Worm (Caenorhabditis elegans) whole organism, L4/young adult: ENCODE measurements around the gene sre-35.

ENCODE experiments used
- W03F9.2 ChIP-seq: fragments of 150-350 bp; optimal IDR thresholded peaks from 2 replicates; lab custom pipeline; 2014; ENCODE audit warnings: missing biosample characterization, missing genetic modification characterization
- dao-5 ChIP-seq: sonication (generic microtip); optimal IDR thresholded peaks from 2 replicates; lab custom pipeline; 2016; ENCODE audit warnings: missing genotype, missing genetic modification characterization, moderate library complexity, missing compliant biosample characterization
- him-1 ChIP-seq: sonication (generic microtip); optimal IDR thresholded peaks from 2 replicates; lab custom pipeline; 2016; ENCODE audit warnings: missing genotype, missing genetic modification reagents, missing genetic modification characterization, missing compliant biosample characterization

The sre-35 gene

ce11 chrII:12452754-12453352, at the start of gene sre-35, which contains the start of gene sre-33:
Gene sre-35, minus strand, starts transcription at chrII:12452854.
Gene sre-33, plus strand, starts transcription at chrII:12453302.
- TF ChIP-seq W03F9.2 (tag; lab: Kevin White, UChicago) (no peak), dao-5 (no peak), him-1 (tag; lab: Kevin White, UChicago) (no peak)

DNA sequence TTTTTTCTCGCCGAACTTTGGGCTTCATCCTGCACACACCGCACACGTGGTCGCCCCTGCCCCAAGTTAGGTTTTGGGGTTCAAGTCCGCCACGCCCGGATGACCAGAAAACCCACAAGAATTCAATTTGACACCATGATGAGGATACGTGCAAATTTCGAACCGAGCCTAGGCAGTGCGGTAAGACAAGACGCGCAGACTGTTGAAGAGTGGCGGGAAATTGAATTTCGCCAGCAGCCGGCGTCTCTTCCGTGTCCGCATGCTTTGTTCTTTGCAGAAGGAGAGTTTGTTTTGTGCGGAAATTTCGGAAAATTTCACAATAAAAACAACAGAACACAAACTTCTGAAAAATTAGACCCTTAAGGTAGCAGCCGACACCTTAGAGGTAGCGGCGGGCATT, 47.3 kb upstream of the sre-35 start:
- TF ChIP-seq W03F9.2 (tag; lab: Kevin White, UChicago) (no peak), him-1 (tag; lab: Kevin White, UChicago) (no peak), dao-5 (no peak)

DNA sequence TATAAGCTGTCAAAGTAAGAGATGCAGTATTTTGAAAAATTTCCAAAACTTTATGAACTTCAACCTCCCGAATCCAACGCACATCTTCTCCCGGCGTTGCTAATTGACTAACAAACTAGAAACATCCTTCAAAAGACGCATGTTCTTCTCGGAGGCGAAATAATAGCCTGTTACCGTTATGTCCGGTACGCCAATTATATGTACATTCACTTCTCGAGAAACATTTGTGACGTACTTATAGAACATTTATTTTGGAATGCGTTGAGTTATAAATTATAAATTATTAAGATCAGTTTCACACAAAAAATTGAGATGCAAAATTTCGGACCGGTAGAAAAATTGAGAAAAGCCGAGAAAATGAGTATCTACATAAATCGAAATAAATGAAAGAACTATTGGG, 44.3 kb upstream of the sre-35 start, which contains the start of gene T21B4.3:
Gene T21B4.3 (minus strand): TSS at position 101 of the 400 bp plus-strand sequence.
- TF ChIP-seq W03F9.2 (tag; lab: Kevin White, UChicago): no peak
- TF ChIP-seq dao-5: no peak

ce11 chrII:12494556-12495131, 42.0 kb upstream of the sre-35 start, which contains the start of gene col-85:
Gene col-85, minus strand, starts transcription at chrII:12495095.
- TF ChIP-seq him-1 (tag; lab: Kevin White, UChicago): peak; percentile 68
- TF ChIP-seq W03F9.2 (tag; lab: Kevin White, UChicago): peak; percentile 51
- TF ChIP-seq dao-5: peak; percentile 85

ce11 chrII:12494067-12494477, 41.4 kb upstream of the sre-35 start:
- TF ChIP-seq dao-5 (no peak), him-1 (tag; lab: Kevin White, UChicago) (no peak), W03F9.2 (tag; lab: Kevin White, UChicago) (no peak)

ce11 chrII:12491936-12492335, 39.3 kb upstream of the sre-35 start, which contains the start of gene srz-6:
Gene srz-6, plus strand, starts transcription at chrII:12492236.
- TF ChIP-seq dao-5: no peak
- TF ChIP-seq him-1 (tag; lab: Kevin White, UChicago): no peak
- no peak for TF ChIP-seq W03F9.2 (tag; lab: Kevin White, UChicago)

DNA sequence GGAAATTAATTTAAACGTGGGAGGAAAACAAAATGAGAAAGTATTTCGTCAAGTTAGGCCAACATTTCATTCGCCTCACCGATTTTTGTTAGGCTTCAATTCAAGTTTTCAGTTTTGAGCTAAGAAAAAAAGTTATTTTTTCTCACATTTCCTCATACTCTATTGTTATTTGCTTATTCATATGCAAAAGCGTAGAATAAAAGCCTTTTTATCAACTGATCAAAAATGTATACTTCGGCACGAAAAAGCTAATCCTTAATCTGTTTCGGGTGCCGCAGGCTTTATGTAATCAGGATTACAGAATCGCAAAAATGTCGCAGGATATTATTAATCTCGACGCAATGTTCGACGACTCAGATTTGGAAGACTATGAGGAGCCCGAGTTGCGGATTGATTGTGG, 37.2 kb upstream of the sre-35 start, which contains the start of gene T21B4.15:
Gene T21B4.15 (plus strand): TSS at position 301 of the 400 bp plus-strand sequence.
- no peak for TF ChIP-seq W03F9.2 (tag; lab: Kevin White, UChicago)
- TF ChIP-seq dao-5: no peak
- TF ChIP-seq him-1 (tag; lab: Kevin White, UChicago): no peak

- TF ChIP-seq him-1 (tag; lab: Kevin White, UChicago) (no peak), W03F9.2 (tag; lab: Kevin White, UChicago) (no peak), dao-5 (no peak)
Measured at ce11 chrII:12488810-12489209, 36.2 kb upstream of the sre-35 start.

- no peak for TF ChIP-seq him-1 (tag; lab: Kevin White, UChicago)
- TF ChIP-seq dao-5: no peak
- TF ChIP-seq W03F9.2 (tag; lab: Kevin White, UChicago): no peak
Measured at ce11 chrII:12485060-12485459, 32.4 kb upstream of the sre-35 start, which contains the start of gene F15A4.10. Gene F15A4.10, minus strand, starts transcription at chrII:12485160.

- TF ChIP-seq W03F9.2 (tag; lab: Kevin White, UChicago) (no peak), dao-5 (no peak), him-1 (tag; lab: Kevin White, UChicago) (no peak)
Measured at ce11 chrII:12482622-12483021, 30.0 kb upstream of the sre-35 start, which contains the start of gene fbxb-102. Gene fbxb-102, plus strand, starts transcription at chrII:12482922.

ce11 chrII:12481645-12482044, 29.0 kb upstream of the sre-35 start:
- no peak for TF ChIP-seq dao-5
- TF ChIP-seq W03F9.2 (tag; lab: Kevin White, UChicago): no peak
- no peak for TF ChIP-seq him-1 (tag; lab: Kevin White, UChicago)

- no peak for TF ChIP-seq W03F9.2 (tag; lab: Kevin White, UChicago)
- no peak for TF ChIP-seq dao-5
- TF ChIP-seq him-1 (tag; lab: Kevin White, UChicago): no peak
Measured at ce11 chrII:12480811-12481210, 28.2 kb upstream of the sre-35 start, which contains the start of gene arrd-9. Gene arrd-9, minus strand, starts transcription at chrII:12480911.

DNA sequence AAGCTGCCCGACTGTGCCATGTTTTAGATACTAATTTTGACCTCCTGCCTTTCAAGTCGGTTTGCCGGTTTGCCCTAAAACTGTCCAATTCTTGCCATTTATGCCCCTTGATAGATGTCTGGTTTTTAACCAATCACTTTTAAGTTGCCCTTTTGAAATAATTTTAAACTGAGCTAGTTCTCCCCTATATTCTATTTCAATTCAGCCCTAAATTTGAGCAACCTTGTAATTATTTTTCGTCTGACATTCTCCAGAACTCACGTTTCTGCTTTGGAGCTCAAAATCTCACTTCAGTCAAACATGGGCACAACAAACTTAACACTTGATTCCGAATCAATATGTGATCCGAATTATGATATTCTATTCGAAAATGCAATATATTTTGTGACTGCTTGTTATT, 20.8 kb upstream of the sre-35 start, which contains the start of gene srg-17:
Gene srg-17 (plus strand): TSS at position 301 of the 400 bp plus-strand sequence.
- TF ChIP-seq him-1 (tag; lab: Kevin White, UChicago) (no peak), W03F9.2 (tag; lab: Kevin White, UChicago) (no peak), dao-5 (no peak)
